Worm (Caenorhabditis elegans): ENCODE data around the gene pde-4.

Gene pde-4

ce11 chrII:7669409-7669808 lies 18.4 kb upstream of the pde-4 start (continued):
- TF ChIP-seq attf-6 (GFP tag; IDR thresholded peaks at IDR 0.05): no peak
- no peak for TF ChIP-seq F55B11.4 (tag; optimal IDR thresholded peaks at IDR 0.05; ENCODE audit: borderline replicate concordance, insufficient read depth)
- no peak for TF ChIP-seq sdz-38 (tag; optimal IDR thresholded peaks at IDR 0.05)
- no peak for TF ChIP-seq mes-4 (tag; optimal IDR thresholded peaks at IDR 0.05)
- 0 out of 2 replicates have a peak, but pooled peaks have one; percentile 31 for TF ChIP-seq pbrm-1 (GFP tag; IDR thresholded peaks at IDR 0.05)
- TF ChIP-seq hmg-1.2 (GFP tag; IDR thresholded peaks at IDR 0.05): peak; percentile 65; the same call in 1 of the 2 replicates
- no peak for TF ChIP-seq D2030.7 (GFP tag; IDR thresholded peaks at IDR 0.05)
- TF ChIP-seq unc-62 (GFP tag; optimal IDR thresholded peaks at IDR 0.05): no peak
- no peak for TF ChIP-seq ekl-4 (GFP tag; IDR thresholded peaks at IDR 0.05)
- TF ChIP-seq tlf-1 (GFP tag; optimal IDR thresholded peaks at IDR 0.05): no peak
- TF ChIP-seq mcd-1 (GFP tag; IDR thresholded peaks at IDR 0.05): 0 out of 2 replicates have a peak, but pooled peaks have one; percentile 14
- TF ChIP-seq ceh-100 (GFP tag; IDR thresholded peaks at IDR 0.05): no peak
- TF ChIP-seq gei-17 (GFP tag; optimal IDR thresholded peaks at IDR 0.05): no peak
- no peak for TF ChIP-seq chd-7 (tag; optimal IDR thresholded peaks at IDR 0.05)
- no peak for TF ChIP-seq efl-1 (GFP tag; optimal IDR thresholded peaks at IDR 0.05)
- TF ChIP-seq lin-26 (GFP tag; IDR thresholded peaks at IDR 0.05): no peak
- no peak for TF ChIP-seq egl-44 (GFP tag; IDR thresholded peaks at IDR 0.05)
- TF ChIP-seq cebp-1 (GFP tag; IDR thresholded peaks at IDR 0.05): no peak
- peak; percentile 52 for TF ChIP-seq cebp-1 (tag; optimal IDR thresholded peaks at IDR 0.05)
- no peak for TF ChIP-seq Y53F4B.3 (GFP tag; IDR thresholded peaks at IDR 0.05)
- no peak for TF ChIP-seq ceh-58 (GFP tag; IDR thresholded peaks at IDR 0.05)
- TF ChIP-seq ceh-91 (GFP tag; IDR thresholded peaks at IDR 0.05): no peak
- TF ChIP-seq dpff-1 (tag; optimal IDR thresholded peaks at IDR 0.05): no peak
- TF ChIP-seq xnd-1 (tag; optimal IDR thresholded peaks at IDR 0.05): no peak
- TF ChIP-seq nhr-80 (tag; optimal IDR thresholded peaks at IDR 0.05): no peak

ce11 chrII:7666967-7667366 lies 15.9 kb upstream of the pde-4 start, which contains the start of gene lir-2:
TSS of gene lir-2 (plus strand) at chrII:7667267.
- TF ChIP-seq ccch-3 (GFP tag; optimal IDR thresholded peaks at IDR 0.05) (no peak), madf-3 (GFP tag; IDR thresholded peaks at IDR 0.05) (0 out of 2 replicates have a peak, but pooled peaks have one; percentile 28), cebp-1 (GFP tag; IDR thresholded peaks at IDR 0.05) (no peak), cebp-1 (tag; optimal IDR thresholded peaks at IDR 0.05) (peak; percentile 20), madf-6 (GFP tag; IDR thresholded peaks at IDR 0.05) (0 out of 2 replicates have a peak, but pooled peaks have one; percentile 19), rpc-1 (optimal IDR thresholded peaks at IDR 0.05) (no peak), rpc-1 (tag; optimal IDR thresholded peaks at IDR 0.05) (no peak), akir-1 (GFP tag; optimal IDR thresholded peaks at IDR 0.05) (no peak), ZK185.1 (tag; optimal IDR thresholded peaks at IDR 0.05; ENCODE audit: poor library complexity, severe bottlenecking) (no peak), rcor-1 (GFP tag; IDR thresholded peaks at IDR 0.05) (peak; percentile 21; the same call in 1 of the 2 replicates), nfya-1 (tag; optimal IDR thresholded peaks at IDR 0.05; ENCODE audit: borderline replicate concordance, insufficient read depth) (no peak), ceh-27 (GFP tag; optimal IDR thresholded peaks at IDR 0.05) (peak; percentile 10), ztf-6 (GFP tag; IDR thresholded peaks at IDR 0.05) (no peak), mxl-1 (tag; optimal IDR thresholded peaks at IDR 0.05) (no peak), pbrm-1 (GFP tag; IDR thresholded peaks at IDR 0.05) (no peak), zfh-2 (GFP tag; conservative IDR thresholded peaks at IDR 0.05) (0 out of 2 replicates have a peak, but pooled peaks have one; percentile 22), hrde-1 (tag; optimal IDR thresholded peaks at IDR 0.05; ENCODE audit: borderline replicate concordance) (peak; percentile 10), ztf-28 (GFP tag; IDR thresholded peaks at IDR 0.05) (no peak), hmg-1.2 (GFP tag; IDR thresholded peaks at IDR 0.05) (peak; percentile 29; the same call in 1 of the 2 replicates)

All from whole organism, young adult.